Worm (Caenorhabditis elegans) whole organism, young adult: Measurements from ENCODE around the gene cdk-12.

Experiments
- F23B12.7 ChIP-seq: sonication (generic microtip); optimal IDR thresholded peaks from 2 replicates; lab custom pipeline; 2017; ENCODE audit warnings: missing genetic modification characterization, mild to moderate bottlenecking, missing compliant biosample characterization, antibody characterized with exemption, moderate library complexity; ENCODE audit not compliant: insufficient read depth
- T26A5.8 ChIP-seq: sonication (generic microtip); optimal IDR thresholded peaks from 2 replicates; lab custom pipeline; 2016; ENCODE audit warnings: missing genetic modification characterization, missing compliant biosample characterization
- ama-1 ChIP-seq, 3 experiments: fragments of 150-350 bp in 1 of 3; sonication (generic microtip) in 2 of 3; optimal IDR thresholded peaks; 2 replicates each; lab custom pipeline; 2014 to 2018; ENCODE audit warnings: missing biosample characterization in 2 of 3, missing genetic modification characterization in 2 of 3, missing genetic modification reagents in 2 of 3
- aptf-2 ChIP-seq: fragments of 200-800 bp; sonication (Bioruptor generic); conservative IDR thresholded peaks from 2 replicates; pipeline ENCODE4 v1.3.6; 2022; ENCODE audit warnings: missing genetic modification reagents, missing genetic modification characterization, missing compliant biosample characterization
- bed-1 ChIP-seq: fragments of 200-800 bp; sonication (Bioruptor generic); IDR thresholded peaks from 2 replicates; pipeline ENCODE4 v1.3.6; 2022; ENCODE audit warnings: missing genetic modification reagents, missing genetic modification characterization, missing compliant biosample characterization
- ccch-3 ChIP-seq: fragments of 200-800 bp; sonication (Bioruptor generic); optimal IDR thresholded peaks from 2 replicates; lab custom pipeline; 2018; ENCODE audit warnings: mild to moderate bottlenecking, missing genetic modification characterization, missing compliant biosample characterization
- dpff-1 ChIP-seq: sonication (generic microtip); optimal IDR thresholded peaks from 2 replicates; lab custom pipeline; 2017; ENCODE audit warnings: mild to moderate bottlenecking, missing genetic modification characterization, missing compliant biosample characterization
- gei-17 ChIP-seq: fragments of 200-800 bp; sonication (Bioruptor generic); optimal IDR thresholded peaks from 2 replicates; lab custom pipeline; 2018; ENCODE audit warnings: mild to moderate bottlenecking, missing genetic modification characterization, missing compliant biosample characterization
- hrde-1 ChIP-seq: sonication (generic microtip); optimal IDR thresholded peaks from 2 replicates; lab custom pipeline; 2016; ENCODE audit warnings: missing genetic modification characterization, mild to moderate bottlenecking, missing compliant biosample characterization, moderate library complexity, missing genotype, missing genetic modification reagents, borderline replicate concordance
- let-526 ChIP-seq: fragments of 200-800 bp; sonication (Bioruptor generic); IDR thresholded peaks from 2 replicates; pipeline ENCODE4 v1.3.6; 2022; ENCODE audit warnings: missing genetic modification reagents, missing genetic modification characterization, missing compliant biosample characterization
- unc-62 ChIP-seq: fragments of 150-350 bp; optimal IDR thresholded peaks from 2 replicates; lab custom pipeline; 2014; ENCODE audit warnings: missing biosample characterization, missing genetic modification reagents, missing genetic modification characterization

DNA sequence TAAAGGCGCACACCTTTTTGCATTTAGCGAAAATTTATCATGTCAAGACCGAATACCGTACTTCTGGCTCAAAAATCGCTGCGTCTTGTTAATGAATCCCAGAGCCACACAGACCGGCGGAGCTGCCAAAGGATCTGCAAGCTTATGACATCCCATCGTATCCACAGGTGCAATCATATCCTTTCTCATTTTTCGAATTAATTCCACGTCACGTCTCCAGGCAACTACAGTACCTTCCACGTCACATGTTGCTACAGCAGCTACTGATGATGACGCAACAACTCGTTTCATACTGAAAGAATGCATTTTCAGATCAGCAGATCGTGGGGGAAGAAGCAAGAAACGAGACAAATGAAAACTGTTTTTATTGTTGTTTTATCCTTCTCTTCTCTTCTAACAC is 39.7 kb upstream of the cdk-12 start, which contains the start of gene R10E4.6:
- TF ChIP-seq ama-1 (optimal IDR thresholded peaks at IDR 0.05; lab: Kevin White, UChicago) (no peak), ama-1 (GFP tag; optimal IDR thresholded peaks at IDR 0.05; lab: Kevin White, UChicago) (no peak), let-526 (GFP tag; lab: Robert Waterston, UW) (no peak), hrde-1 (no peak), T26A5.8 (tag; lab: Kevin White, UChicago) (no peak), ccch-3 (GFP tag; lab: Kevin White, UChicago) (no peak), bed-1 (no peak), unc-62 (no peak), F23B12.7 (tag; lab: Kevin White, UChicago) (no peak), dpff-1 (tag; lab: Kevin White, UChicago) (no peak), aptf-2 (GFP tag; lab: Robert Waterston, UW) (no peak), gei-17 (GFP tag; lab: Kevin White, UChicago) (no peak)
